Worm (Caenorhabditis elegans) whole organism, late embryonic: Measurements from ENCODE around the gene nhr-168.

Source experiments
- C08G9.2 ChIP-seq: sonication (generic microtip); optimal IDR thresholded peaks from 2 replicates; lab custom pipeline; 2016; ENCODE audit warnings: mild to moderate bottlenecking, missing genetic modification characterization, moderate library complexity, missing compliant biosample characterization
- C38D4.7 ChIP-seq: fragments of 200-800 bp; sonication (Bioruptor generic); optimal IDR thresholded peaks from 2 replicates; lab custom pipeline; 2018; ENCODE audit warnings: mild to moderate bottlenecking, missing genetic modification characterization, moderate library complexity, missing compliant biosample characterization
- K02D7.2 ChIP-seq: sonication (generic microtip); optimal IDR thresholded peaks from 2 replicates; lab custom pipeline; 2017; ENCODE audit warnings: mild to moderate bottlenecking, missing genetic modification characterization, missing compliant biosample characterization
- dmd-4 ChIP-seq: sonication (generic microtip); optimal IDR thresholded peaks from 2 replicates; lab custom pipeline; 2016; ENCODE audit warnings: borderline replicate concordance, missing genetic modification characterization, missing compliant biosample characterization
- ets-4 ChIP-seq: sonication (generic microtip); optimal IDR thresholded peaks from 2 replicates; lab custom pipeline; 2016; ENCODE audit warnings: missing genetic modification characterization, missing compliant biosample characterization
- hlh-30 ChIP-seq: sonication (generic microtip); optimal IDR thresholded peaks from 2 replicates; lab custom pipeline; 2017; ENCODE audit warnings: antibody characterized with exemption, missing genetic modification characterization, missing compliant biosample characterization; ENCODE audit not compliant: insufficient read depth
- nfya-1 ChIP-seq: sonication (generic microtip); optimal IDR thresholded peaks from 2 replicates; lab custom pipeline; 2017; ENCODE audit warnings: missing genetic modification characterization, mild to moderate bottlenecking, missing compliant biosample characterization, antibody characterized with exemption, moderate library complexity
- unc-55 ChIP-seq: sonication (generic microtip); optimal IDR thresholded peaks from 2 replicates; lab custom pipeline; 2017; ENCODE audit warnings: missing biosample characterization, missing genetic modification reagents, missing genetic modification characterization

ce11 chrV:13301443-13301842, 32.2 kb downstream of the nhr-168 start, which contains the start of gene ceh-79:
- TF ChIP-seq ets-4 (tag; lab: Kevin White, UChicago): no peak
- no peak for TF ChIP-seq hlh-30
- TF ChIP-seq C38D4.7 (GFP tag; lab: Kevin White, UChicago): no peak
- no peak for TF ChIP-seq nfya-1 (tag; lab: Kevin White, UChicago)
- no peak for TF ChIP-seq C08G9.2 (tag; lab: Kevin White, UChicago)
- TF ChIP-seq K02D7.2 (tag; lab: Kevin White, UChicago): no peak
- TF ChIP-seq dmd-4 (tag; lab: Kevin White, UChicago): no peak
- TF ChIP-seq unc-55 (GFP tag; lab: Kevin White, UChicago): no peak
